Worm (Caenorhabditis elegans): Measurements from ENCODE around the gene F07C6.2.

F07C6.2 gene

ce11 chrIV:12744713-12745112, 46.3 kb upstream of the F07C6.2 start, which contains the start of gene C36H8.1 (continued):
- TF ChIP-seq egl-44 (GFP tag; IDR thresholded peaks at IDR 0.05): no peak
- no peak for TF ChIP-seq hsf-1 (GFP tag; IDR thresholded peaks at IDR 0.05)
- TF ChIP-seq F57C9.4 (tag; optimal IDR thresholded peaks at IDR 0.05): no peak
- no peak for TF ChIP-seq madf-3 (GFP tag; IDR thresholded peaks at IDR 0.05)

ce11 chrIV:12746284-12746683, 44.7 kb upstream of the F07C6.2 start, which contains the start of gene inx-6:
inx-6 (plus strand) TSS chrIV:12746584.
- TF ChIP-seq lir-1 (GFP tag; conservative IDR thresholded peaks at IDR 0.05) (no peak), hrde-1 (tag; optimal IDR thresholded peaks at IDR 0.05; ENCODE audit: borderline replicate concordance) (no peak), aptf-2 (GFP tag; conservative IDR thresholded peaks at IDR 0.05) (no peak), lin-54 (GFP tag; optimal IDR thresholded peaks at IDR 0.05) (no peak)

- no peak for TF ChIP-seq hmg-1.2 (GFP tag; IDR thresholded peaks at IDR 0.05)
- no peak for TF ChIP-seq ekl-4 (GFP tag; IDR thresholded peaks at IDR 0.05)
- TF ChIP-seq lir-1 (GFP tag; conservative IDR thresholded peaks at IDR 0.05): no peak
- TF ChIP-seq ztf-28 (GFP tag; IDR thresholded peaks at IDR 0.05): no peak
- no peak for TF ChIP-seq fkh-3 (tag; optimal IDR thresholded peaks at IDR 0.05)
Measured at ce11 chrIV:12748760-12749159, 42.2 kb upstream of the F07C6.2 start.

- TF ChIP-seq mcd-1 (GFP tag; IDR thresholded peaks at IDR 0.05): no peak
- no peak for TF ChIP-seq B0261.1 (tag; optimal IDR thresholded peaks at IDR 0.05)
- no peak for TF ChIP-seq ceh-40 (GFP tag; IDR thresholded peaks at IDR 0.05)
- no peak for TF ChIP-seq K11D2.4 (GFP tag; IDR thresholded peaks at IDR 0.05)
- no peak for TF ChIP-seq ama-1 (optimal IDR thresholded peaks at IDR 0.05)
- peak in 1 of 2 experiments; percentile 38 for TF ChIP-seq ama-1 (GFP tag; optimal IDR thresholded peaks at IDR 0.05)
- peak; percentile 82 for TF ChIP-seq nfyb-1 (GFP tag; IDR thresholded peaks at IDR 0.05)
- no peak for TF ChIP-seq K12H6.12 (tag; optimal IDR thresholded peaks at IDR 0.05)
- no peak for TF ChIP-seq B0019.2 (GFP tag; conservative IDR thresholded peaks at IDR 0.05)
- TF ChIP-seq tlf-1 (GFP tag; optimal IDR thresholded peaks at IDR 0.05): no peak
- TF ChIP-seq snpc-3.4 (tag; optimal IDR thresholded peaks at IDR 0.05): no peak
- no peak for TF ChIP-seq lin-54 (GFP tag; optimal IDR thresholded peaks at IDR 0.05)
- TF ChIP-seq attf-3 (GFP tag; conservative IDR thresholded peaks at IDR 0.05): no peak
- TF ChIP-seq ztf-22 (GFP tag; optimal IDR thresholded peaks at IDR 0.05): no peak
- no peak for TF ChIP-seq lin-35 (GFP tag; optimal IDR thresholded peaks at IDR 0.05)
- no peak for TF ChIP-seq madf-6 (GFP tag; IDR thresholded peaks at IDR 0.05)
- TF ChIP-seq snpc-1.1 (tag; optimal IDR thresholded peaks at IDR 0.05; ENCODE audit: insufficient read depth): no peak
Measured at ce11 chrIV:12754170-12754569, 36.8 kb upstream of the F07C6.2 start.

- TF ChIP-seq lin-54 (GFP tag; optimal IDR thresholded peaks at IDR 0.05) (no peak), ceh-27 (GFP tag; optimal IDR thresholded peaks at IDR 0.05) (no peak), aptf-2 (GFP tag; conservative IDR thresholded peaks at IDR 0.05) (no peak), hmg-1.2 (GFP tag; IDR thresholded peaks at IDR 0.05) (no peak), let-526 (GFP tag; IDR thresholded peaks at IDR 0.05) (no peak), ceh-100 (GFP tag; IDR thresholded peaks at IDR 0.05) (no peak), nfya-1 (tag; optimal IDR thresholded peaks at IDR 0.05; ENCODE audit: borderline replicate concordance, insufficient read depth) (no peak), F22D6.2 (tag; optimal IDR thresholded peaks at IDR 0.05) (no peak), F10E7.11 (tag; optimal IDR thresholded peaks at IDR 0.05) (no peak), ama-1 (optimal IDR thresholded peaks at IDR 0.05) (no peak), ama-1 (GFP tag; optimal IDR thresholded peaks at IDR 0.05) (no peak), ztf-25 (GFP tag; IDR thresholded peaks at IDR 0.05) (no peak), atf-7 (tag; optimal IDR thresholded peaks at IDR 0.05) (no peak), F33H1.4 (GFP tag; IDR thresholded peaks at IDR 0.05) (no peak), madf-10 (tag; optimal IDR thresholded peaks at IDR 0.05) (no peak), ceh-40 (GFP tag; IDR thresholded peaks at IDR 0.05) (no peak), attf-5 (GFP tag; optimal IDR thresholded peaks at IDR 0.05) (no peak)
Measured at ce11 chrIV:12755641-12756040, 35.3 kb upstream of the F07C6.2 start.
